Worm (Caenorhabditis elegans) whole organism, young adult: ENCODE measurements around the gene R07B7.12.

Source experiments
- F55B11.4 ChIP-seq: sonication (generic microtip); optimal IDR thresholded peaks from 2 replicates; lab custom pipeline; 2016; ENCODE audit warnings: missing compliant biosample characterization, missing genetic modification characterization, borderline replicate concordance; ENCODE audit not compliant: insufficient read depth
- lag-1 ChIP-seq: fragments of 200-800 bp; sonication (Bioruptor generic); IDR thresholded peaks from 2 replicates; pipeline ENCODE4 v1.3.6; 2022; ENCODE audit warnings: missing genetic modification reagents, missing genetic modification characterization, missing compliant biosample characterization
- nhr-80 ChIP-seq: sonication (generic microtip); optimal IDR thresholded peaks from 2 replicates; lab custom pipeline; 2016; ENCODE audit warnings: missing genetic modification characterization, missing compliant biosample characterization

DNA sequence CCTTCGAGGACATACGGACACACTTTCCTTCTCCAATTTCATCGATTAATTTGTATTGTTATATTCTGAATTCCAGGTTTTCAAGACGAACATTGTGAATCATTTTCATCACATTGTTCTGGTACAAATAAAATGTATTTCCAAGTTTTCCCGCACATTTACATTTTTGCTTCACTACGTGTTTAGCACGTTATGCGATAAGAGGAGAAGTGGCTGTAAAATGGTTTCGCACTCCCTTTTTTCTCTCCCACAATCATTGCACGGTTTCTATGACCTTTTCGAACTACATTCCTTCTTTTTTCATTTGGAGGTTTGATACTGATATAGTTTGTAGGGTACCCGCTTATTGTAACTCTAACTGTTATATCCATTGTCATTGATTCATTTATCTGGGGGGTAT is 24.9 kb downstream of the R07B7.12 start:
- TF ChIP-seq lag-1 (GFP tag; lab: Robert Waterston, UW) = no peak
- TF ChIP-seq F55B11.4 = no peak
- peak; percentile 70 for TF ChIP-seq nhr-80 (tag; lab: Kevin White, UChicago)
